Fruit fly (Drosophila melanogaster) whole organism, embryonic: Measurements from ENCODE around the gene Prtl99C.
A peak's percentile ranks its signal among the peaks of the same experiment; 100 is the strongest.

Experiments used
- Ada2b ChIP-seq: fragments of 200-800 bp; sonication (Bioruptor generic); IDR thresholded peaks from 2 replicates; pipeline ENCODE4 v1.3.6; 2022; ENCODE audit warnings: missing biosample characterization, missing genetic modification characterization
- BEAF-32 ChIP-seq: fragments of 200-800 bp; sonication (Bioruptor generic); optimal IDR thresholded peaks from 3 replicates; lab custom pipeline; 2017; ENCODE audit warnings: missing biosample characterization, missing genetic modification characterization, mild to moderate bottlenecking, moderate library complexity, missing genetic modification reagents
- CG10147 ChIP-seq: fragments of 200-800 bp; sonication (Bioruptor generic); optimal IDR thresholded peaks from 2 replicates; lab custom pipeline; 2019; ENCODE audit warnings: missing biosample characterization, mild to moderate bottlenecking, missing genetic modification characterization, moderate library complexity
- CG10462 ChIP-seq: fragments of 200-800 bp; sonication (Bioruptor generic); optimal IDR thresholded peaks from 2 replicates; lab custom pipeline; 2016; ENCODE audit warnings: missing biosample characterization, missing genetic modification characterization
- CG11398 ChIP-seq: fragments of 200-800 bp; sonication (Bioruptor generic); optimal IDR thresholded peaks from 2 replicates; lab custom pipeline; 2016; ENCODE audit warnings: missing biosample characterization, missing genetic modification characterization
- CG11560 ChIP-seq: fragments of 200-800 bp; sonication (Bioruptor generic); IDR thresholded peaks from 3 replicates; pipeline ENCODE4 v1.3.6; 2022; ENCODE audit warnings: missing biosample characterization, missing genetic modification characterization
- CG12071 ChIP-seq: fragments of 200-800 bp; sonication (Bioruptor generic); optimal IDR thresholded peaks from 3 replicates; lab custom pipeline; 2018; ENCODE audit warnings: missing biosample characterization, mild to moderate bottlenecking, missing genetic modification characterization
- CG12391 ChIP-seq: fragments of 200-800 bp; sonication (Bioruptor generic); optimal IDR thresholded peaks from 3 replicates; lab custom pipeline; 2018; ENCODE audit warnings: missing biosample characterization, mild to moderate bottlenecking, missing genetic modification characterization, moderate library complexity
- CG12659 ChIP-seq: fragments of 200-800 bp; sonication (Bioruptor generic); optimal IDR thresholded peaks from 3 replicates; lab custom pipeline; 2017; ENCODE audit warnings: mild to moderate bottlenecking, missing biosample characterization, missing genetic modification reagents, missing genetic modification characterization
- CG14860 ChIP-seq: fragments of 200-800 bp; sonication (Bioruptor generic); IDR thresholded peaks from 3 replicates; pipeline ENCODE4 v1.3.6; 2022; ENCODE audit warnings: missing biosample characterization, missing genetic modification characterization; ENCODE audit not compliant: partially characterized antibody
- CG1602 ChIP-seq: fragments of 200-800 bp; sonication (Bioruptor generic); optimal IDR thresholded peaks from 3 replicates; lab custom pipeline; 2016; ENCODE audit warnings: missing biosample characterization, missing genetic modification characterization
- CG16779 ChIP-seq: fragments of 200-800 bp; sonication (Bioruptor generic); IDR thresholded peaks from 2 replicates; pipeline ENCODE4 v1.3.6; 2022; ENCODE audit warnings: missing biosample characterization, missing genetic modification characterization
- CG18599 ChIP-seq: fragments of 200-800 bp; sonication (Bioruptor generic); optimal IDR thresholded peaks from 3 replicates; lab custom pipeline; 2017; ENCODE audit warnings: missing biosample characterization, missing genetic modification characterization, mild to moderate bottlenecking, moderate library complexity, missing genetic modification reagents
- CG2120 ChIP-seq: fragments of 200-800 bp; sonication (Bioruptor generic); optimal IDR thresholded peaks from 3 replicates; lab custom pipeline; 2016; ENCODE audit warnings: missing biosample characterization, missing genetic modification characterization
- CG3726 ChIP-seq: fragments of 200-800 bp; sonication (Bioruptor generic); IDR thresholded peaks from 3 replicates; pipeline ENCODE4, ENCODE4 v1.3.6; 2022; ENCODE audit warnings: missing biosample characterization, missing genetic modification characterization
- CG3838 ChIP-seq: fragments of 200-800 bp; sonication (Bioruptor generic); optimal IDR thresholded peaks from 3 replicates; lab custom pipeline; 2016; ENCODE audit warnings: missing biosample characterization, missing genetic modification characterization
- CG4404 ChIP-seq: fragments of 200-800 bp; sonication (Bioruptor generic); IDR thresholded peaks from 2 replicates; pipeline ENCODE4 v1.3.6; 2022; ENCODE audit warnings: missing biosample characterization, missing genetic modification characterization
- CG7987 ChIP-seq: fragments of 200-800 bp; sonication (Bioruptor generic); optimal IDR thresholded peaks from 2 replicates; lab custom pipeline; 2018; ENCODE audit warnings: missing biosample characterization, mild to moderate bottlenecking, missing genetic modification characterization, moderate library complexity
- CoRest ChIP-seq: fragments of 200-800 bp; sonication (Bioruptor generic); optimal IDR thresholded peaks from 3 replicates; lab custom pipeline; 2018; ENCODE audit warnings: missing biosample characterization, mild to moderate bottlenecking, missing genetic modification characterization, moderate library complexity
- Deaf1 ChIP-seq: fragments of 200-800 bp; optimal IDR thresholded peaks from 3 replicates; lab custom pipeline; 2019; ENCODE audit warnings: missing biosample characterization, mild to moderate bottlenecking, missing genetic modification characterization, moderate library complexity
- Eip74EF ChIP-seq, 2 experiments: fragments of 200-800 bp in 1 of 2; fragments of >200 bp in 1 of 2; sonication (Bioruptor generic) in 1 of 2; optimal IDR thresholded peaks; 2 replicates each; lab custom pipeline; 2017 to 2019; ENCODE audit warnings: missing biosample characterization in 2 of 2, missing genetic modification characterization in 2 of 2, mild to moderate bottlenecking in 1 of 2, moderate library complexity in 1 of 2
- HHEX ChIP-seq: fragments of 200-800 bp; sonication (Bioruptor generic); optimal IDR thresholded peaks from 3 replicates; lab custom pipeline; 2017; ENCODE audit warnings: missing biosample characterization, mild to moderate bottlenecking, missing genetic modification characterization, missing genetic modification reagents
- HLH3B ChIP-seq: fragments of 200-800 bp; sonication (Bioruptor generic); IDR thresholded peaks from 2 replicates; pipeline ENCODE4 v1.3.6; 2022; ENCODE audit warnings: missing biosample characterization, missing genetic modification characterization
- Hand ChIP-seq: fragments of 200-800 bp; sonication (Bioruptor generic); optimal IDR thresholded peaks from 2 replicates; lab custom pipeline; 2017; ENCODE audit warnings: mild to moderate bottlenecking, missing biosample characterization, missing genetic modification reagents, missing genetic modification characterization
- Hey ChIP-seq: fragments of 200-800 bp; sonication (Bioruptor generic); optimal IDR thresholded peaks from 3 replicates; lab custom pipeline; 2018; ENCODE audit warnings: missing biosample characterization, mild to moderate bottlenecking, missing genetic modification characterization
- Hr51 ChIP-seq, 2 experiments: fragments of 200-800 bp; sonication (Bioruptor generic); optimal IDR thresholded peaks; 2 replicates in 1 of 2; 3 replicates in 1 of 2; lab custom pipeline; 2016 to 2018; ENCODE audit warnings: missing biosample characterization in 2 of 2, missing genetic modification characterization in 2 of 2, mild to moderate bottlenecking in 1 of 2, moderate library complexity in 1 of 2
- Kr ChIP-seq: fragments of 200-800 bp; sonication (Bioruptor generic); optimal IDR thresholded peaks from 2 replicates; lab custom pipeline; 2017; ENCODE audit warnings: missing biosample characterization, mild to moderate bottlenecking, missing genetic modification characterization
- Mad ChIP-seq: fragments of 200-800 bp; sonication (Bioruptor generic); optimal IDR thresholded peaks from 2 replicates; lab custom pipeline; 2016; ENCODE audit warnings: missing biosample characterization, missing genetic modification characterization
- Oli ChIP-seq: fragments of 200-800 bp; sonication (Bioruptor generic); optimal IDR thresholded peaks from 2 replicates; lab custom pipeline; 2018; ENCODE audit warnings: missing biosample characterization, mild to moderate bottlenecking, missing genetic modification characterization, moderate library complexity
- Ssrp ChIP-seq: fragments of 200-800 bp; sonication (Bioruptor generic); optimal IDR thresholded peaks from 2 replicates; lab custom pipeline; 2018; ENCODE audit warnings: missing biosample characterization, mild to moderate bottlenecking, missing genetic modification characterization, moderate library complexity
- Stat92E ChIP-seq, 3 experiments: fragments of >200 bp in 2 of 3; fragments of 200-800 bp in 1 of 3; sonication (Bioruptor generic) in 1 of 3; optimal IDR thresholded peaks; 2 replicates each; lab custom pipeline; 2017 to 2019; ENCODE audit warnings: missing biosample characterization in 3 of 3, missing genetic modification characterization in 3 of 3, mild to moderate bottlenecking in 1 of 3, moderate library complexity in 1 of 3
- Xbp1 ChIP-seq: fragments of 200-800 bp; sonication (Bioruptor generic); optimal IDR thresholded peaks from 3 replicates; lab custom pipeline; 2016; ENCODE audit warnings: missing biosample characterization, mild to moderate bottlenecking, missing genetic modification characterization
- YL-1 ChIP-seq: fragments of 200-800 bp; sonication (Bioruptor generic); optimal IDR thresholded peaks from 3 replicates; lab custom pipeline; 2017; ENCODE audit warnings: missing biosample characterization, mild to moderate bottlenecking, missing genetic modification characterization
- bbx ChIP-seq: fragments of 200-800 bp; sonication (Bioruptor generic); IDR thresholded peaks from 2 replicates; pipeline ENCODE4 v1.3.6; 2022; ENCODE audit warnings: missing biosample characterization, missing genetic modification characterization; ENCODE audit not compliant: partially characterized antibody
- btn ChIP-seq: fragments of 200-800 bp; sonication (Bioruptor generic); optimal IDR thresholded peaks from 2 replicates; lab custom pipeline; 2016; ENCODE audit warnings: missing biosample characterization, missing genetic modification characterization
- caup ChIP-seq: fragments of 200-800 bp; sonication (Bioruptor generic); optimal IDR thresholded peaks from 3 replicates; lab custom pipeline; 2017; ENCODE audit warnings: missing biosample characterization, mild to moderate bottlenecking, missing genetic modification characterization, moderate library complexity; ENCODE audit not compliant: severe bottlenecking
- ewg ChIP-seq: fragments of 200-800 bp; sonication (Bioruptor generic); optimal IDR thresholded peaks from 3 replicates; lab custom pipeline; 2017; ENCODE audit warnings: mild to moderate bottlenecking, missing biosample characterization, missing genetic modification reagents, missing genetic modification characterization
- gce ChIP-seq: fragments of 200-800 bp; sonication (Bioruptor generic); IDR thresholded peaks from 3 replicates; pipeline ENCODE4 v1.3.6; 2022; ENCODE audit warnings: missing biosample characterization, missing genetic modification characterization
- gcm2 ChIP-seq: fragments of 200-800 bp; sonication (Bioruptor generic); optimal IDR thresholded peaks from 2 replicates; lab custom pipeline; 2016; ENCODE audit warnings: missing biosample characterization, missing genetic modification characterization
- gfzf ChIP-seq: fragments of 200-800 bp; sonication (Bioruptor generic); optimal IDR thresholded peaks from 2 replicates; lab custom pipeline; 2016; ENCODE audit warnings: missing biosample characterization, mild to moderate bottlenecking, missing genetic modification characterization, moderate library complexity
- jumu ChIP-seq: fragments of 200-800 bp; sonication (Bioruptor generic); optimal IDR thresholded peaks from 3 replicates; lab custom pipeline; 2016; ENCODE audit warnings: missing biosample characterization, missing genetic modification characterization
- luna ChIP-seq: fragments of 200-800 bp; sonication (Bioruptor generic); optimal IDR thresholded peaks from 2 replicates; lab custom pipeline; 2016; ENCODE audit warnings: missing biosample characterization, missing genetic modification characterization
- nerfin-1 ChIP-seq: fragments of 200-800 bp; sonication (Bioruptor generic); optimal IDR thresholded peaks from 3 replicates; lab custom pipeline; 2019; ENCODE audit warnings: missing biosample characterization, mild to moderate bottlenecking, missing genetic modification characterization, moderate library complexity
- otp ChIP-seq: fragments of 200-800 bp; sonication (Bioruptor generic); IDR thresholded peaks from 3 replicates; pipeline ENCODE4, ENCODE4 v1.3.6; 2022; ENCODE audit warnings: missing biosample characterization, missing genetic modification characterization
- sens ChIP-seq: fragments of 200-800 bp; sonication (Bioruptor generic); peaks from one replicate; lab custom pipeline; 2016; ENCODE audit warnings: missing biosample characterization, missing genetic modification characterization
- sens-2 ChIP-seq: fragments of 200-800 bp; sonication (Bioruptor generic); IDR thresholded peaks from 2 replicates; pipeline ENCODE4 v1.3.6; 2022; ENCODE audit warnings: missing biosample characterization, missing genetic modification characterization
- ssp ChIP-seq: fragments of 200-800 bp; sonication (Bioruptor generic); IDR thresholded peaks from 2 replicates; pipeline ENCODE4 v1.3.6; 2022; ENCODE audit warnings: missing biosample characterization, missing genetic modification characterization
- tup ChIP-seq: fragments of 200-800 bp; sonication (Bioruptor generic); optimal IDR thresholded peaks from 2 replicates; lab custom pipeline; 2016; ENCODE audit warnings: missing biosample characterization, mild to moderate bottlenecking, missing genetic modification characterization, moderate library complexity
- tx ChIP-seq: fragments of 200-800 bp; sonication (Bioruptor generic); optimal IDR thresholded peaks from 2 replicates; lab custom pipeline; 2016; ENCODE audit warnings: missing biosample characterization, missing genetic modification characterization
- z ChIP-seq: fragments of 200-800 bp; sonication (Bioruptor generic); IDR thresholded peaks from 3 replicates; pipeline ENCODE4 v1.3.6; 2022; ENCODE audit warnings: missing biosample characterization, missing genetic modification characterization
- zfh2 ChIP-seq: fragments of 200-800 bp; sonication (Bioruptor generic); optimal IDR thresholded peaks from 2 replicates; lab custom pipeline; 2016; ENCODE audit warnings: missing biosample characterization, missing genetic modification characterization

The Prtl99C gene

DNA sequence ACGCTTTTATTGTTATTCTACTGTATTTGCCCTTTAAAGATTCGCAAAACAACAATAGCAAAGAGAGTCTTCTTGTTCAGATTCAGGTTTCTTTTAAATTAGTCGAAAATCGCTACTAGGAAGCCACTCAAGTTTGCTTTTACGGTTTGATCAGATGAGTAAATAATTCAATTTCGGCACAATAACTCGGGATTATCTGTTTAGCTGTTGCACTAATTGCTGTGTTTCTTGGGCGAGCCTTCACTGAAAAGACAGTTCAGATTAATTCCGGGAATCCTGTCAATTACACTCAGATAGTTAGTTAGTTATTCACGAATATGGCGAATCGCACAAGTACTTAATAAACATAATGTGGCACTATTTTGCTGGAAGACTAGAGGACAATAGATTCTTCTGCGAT, 31.0 kb downstream of the Prtl99C start (continued):
- peak; percentile 12 for TF ChIP-seq CG12071 (GFP tag; lab: Kevin White, UChicago)
- TF ChIP-seq Stat92E (GFP tag; optimal IDR thresholded peaks at IDR 0.05; lab: Kevin White, UChicago), result no peak
- no peak for TF ChIP-seq CG10147 (GFP tag; lab: Kevin White, UChicago)
- no peak for TF ChIP-seq CG4404
- peak; percentile 60 for TF ChIP-seq CG18599 (GFP tag; lab: Kevin White, UChicago)
- no peak for TF ChIP-seq jumu (GFP tag; lab: Kevin White, UChicago)
- no peak for TF ChIP-seq CG3726 (GFP tag; lab: Robert Waterston, UW)
- no peak for TF ChIP-seq Hey
- TF ChIP-seq otp (GFP tag; lab: Robert Waterston, UW), result no peak
- no peak for TF ChIP-seq Deaf1
- no peak for TF ChIP-seq CG7987 (GFP tag; lab: Kevin White, UChicago)
- TF ChIP-seq Kr (GFP tag; lab: Kevin White, UChicago), result no peak
- TF ChIP-seq Hand (GFP tag; lab: Kevin White, UChicago), result peak; percentile 31
- no peak for TF ChIP-seq bbx (GFP tag; lab: Robert Waterston, UW)
- TF ChIP-seq CG12659 (GFP tag; lab: Kevin White, UChicago), result no peak
- TF ChIP-seq nerfin-1 (tag; lab: Kevin White, UChicago), result no peak
- peak; percentile 3 for TF ChIP-seq sens (GFP tag; lab: Kevin White, UChicago)
- TF ChIP-seq CG10462 (GFP tag; lab: Kevin White, UChicago), result no peak
- no peak for TF ChIP-seq CG14860
- no peak for TF ChIP-seq tx (GFP tag; lab: Kevin White, UChicago)
- no peak for TF ChIP-seq luna
- TF ChIP-seq Ssrp (tag; lab: Kevin White, UChicago), result no peak
- peak in 1 of 2 experiments; percentile 7 for TF ChIP-seq Eip74EF (GFP tag; optimal IDR thresholded peaks at IDR 0.05; lab: Kevin White, UChicago)
- peak; percentile 15 for TF ChIP-seq HHEX (GFP tag; lab: Kevin White, UChicago)
- TF ChIP-seq CG11398, result no peak
- TF ChIP-seq sens-2, result no peak
- no peak for TF ChIP-seq gce
- TF ChIP-seq CG3838 (GFP tag; lab: Kevin White, UChicago), result no peak
- peak; percentile 14 for TF ChIP-seq caup
- no peak for TF ChIP-seq gcm2 (GFP tag; lab: Kevin White, UChicago)
- no peak for TF ChIP-seq CG12391 (tag; lab: Kevin White, UChicago)
- no peak for TF ChIP-seq ewg (GFP tag; lab: Kevin White, UChicago)
- TF ChIP-seq Xbp1, result no peak
- TF ChIP-seq YL-1, result no peak
- no peak for TF ChIP-seq HLH3B (GFP tag; lab: Robert Waterston, UW)
- no peak for TF ChIP-seq BEAF-32 (GFP tag; lab: Kevin White, UChicago)
- TF ChIP-seq CG1602 (GFP tag; lab: Kevin White, UChicago), result no peak
- no peak for TF ChIP-seq Oli (tag; lab: Kevin White, UChicago)
- TF ChIP-seq CG16779, result no peak
- no peak for TF ChIP-seq Mad (GFP tag; lab: Kevin White, UChicago)
- no peak for TF ChIP-seq Ada2b (GFP tag; lab: Robert Waterston, UW)
- no peak for TF ChIP-seq z
- TF ChIP-seq btn (GFP tag; lab: Kevin White, UChicago), result no peak
- TF ChIP-seq zfh2 (GFP tag; lab: Kevin White, UChicago), result no peak
- no peak for TF ChIP-seq tup (GFP tag; lab: Kevin White, UChicago)
- TF ChIP-seq gfzf, result no peak
- no peak for TF ChIP-seq ssp (GFP tag; lab: Robert Waterston, UW)
- TF ChIP-seq Hr51 (GFP tag; optimal IDR thresholded peaks at IDR 0.05; lab: Kevin White, UChicago), result no peak
- TF ChIP-seq CG2120 (GFP tag; lab: Kevin White, UChicago), result no peak
- no peak for TF ChIP-seq CG11560 (tag; lab: Robert Waterston, UW)
- TF ChIP-seq CoRest (tag; lab: Kevin White, UChicago), result no peak
